Fruit fly (Drosophila melanogaster) whole organism, embryonic: ENCODE data around the gene CG4066.

Experiments
- Antp ChIP-seq: fragments of 200-800 bp; sonication (Bioruptor generic); optimal IDR thresholded peaks from 3 replicates; lab custom pipeline; 2016; ENCODE audit warnings: missing biosample characterization, missing genetic modification characterization
- B-H1 ChIP-seq: fragments of 200-800 bp; sonication (Bioruptor generic); IDR thresholded peaks from 3 replicates; pipeline ENCODE4 v1.3.6; 2022; ENCODE audit warnings: missing biosample characterization, missing genetic modification characterization
- Bgb ChIP-seq: fragments of 200-800 bp; sonication (Bioruptor generic); IDR thresholded peaks from 2 replicates; pipeline ENCODE4 v1.3.6; 2022; ENCODE audit warnings: missing biosample characterization, missing genetic modification characterization; ENCODE audit not compliant: partially characterized antibody
- CG10321 ChIP-seq: fragments of 200-800 bp; sonication (Bioruptor generic); IDR thresholded peaks from 2 replicates; pipeline ENCODE4 v1.3.6; 2022; ENCODE audit warnings: missing biosample characterization, missing genetic modification characterization
- CG10431 ChIP-seq: fragments of 200-800 bp; sonication (Bioruptor generic); optimal IDR thresholded peaks from 3 replicates; lab custom pipeline; 2018; ENCODE audit warnings: missing biosample characterization, mild to moderate bottlenecking, missing genetic modification characterization
- CG12219 ChIP-seq: fragments of 200-800 bp; sonication (Bioruptor generic); optimal IDR thresholded peaks from 3 replicates; lab custom pipeline; 2018; ENCODE audit warnings: missing biosample characterization, mild to moderate bottlenecking, missing genetic modification characterization
- CG12769 ChIP-seq: fragments of 200-800 bp; sonication (Bioruptor generic); optimal IDR thresholded peaks from 2 replicates; lab custom pipeline; 2019; ENCODE audit warnings: missing biosample characterization, mild to moderate bottlenecking, missing genetic modification characterization, moderate library complexity
- CG13123 ChIP-seq: fragments of 200-800 bp; sonication (Bioruptor generic); optimal IDR thresholded peaks from 2 replicates; lab custom pipeline; 2016; ENCODE audit warnings: missing biosample characterization, missing genetic modification characterization
- CG14667 ChIP-seq: fragments of 200-800 bp; sonication (Bioruptor generic); IDR thresholded peaks from 2 replicates; pipeline ENCODE4 v1.3.6; 2022; ENCODE audit warnings: missing biosample characterization, missing genetic modification characterization
- CG14710 ChIP-seq: fragments of 200-800 bp; sonication (Bioruptor generic); optimal IDR thresholded peaks from 3 replicates; lab custom pipeline; 2019; ENCODE audit warnings: missing biosample characterization, mild to moderate bottlenecking, missing genetic modification characterization, moderate library complexity
- CG1603 ChIP-seq: fragments of 200-800 bp; sonication (Bioruptor generic); optimal IDR thresholded peaks from 2 replicates; lab custom pipeline; 2019; ENCODE audit warnings: missing biosample characterization, mild to moderate bottlenecking, missing genetic modification characterization, moderate library complexity
- CG31365 ChIP-seq: fragments of 200-800 bp; sonication (Bioruptor generic); optimal IDR thresholded peaks from 2 replicates; lab custom pipeline; 2018; ENCODE audit warnings: missing biosample characterization, mild to moderate bottlenecking, missing genetic modification characterization
- CG31388 ChIP-seq: fragments of 200-800 bp; sonication (Bioruptor generic); optimal IDR thresholded peaks from 2 replicates; lab custom pipeline; 2016; ENCODE audit warnings: missing biosample characterization, missing genetic modification characterization
- CG31441 ChIP-seq: fragments of 200-800 bp; sonication (Bioruptor generic); IDR thresholded peaks from 2 replicates; pipeline ENCODE4 v1.3.6; 2022; ENCODE audit warnings: missing biosample characterization, missing genetic modification characterization
- CG34376 ChIP-seq: fragments of 200-800 bp; sonication (Bioruptor generic); optimal IDR thresholded peaks from 2 replicates; lab custom pipeline; 2018; ENCODE audit warnings: missing biosample characterization, mild to moderate bottlenecking, missing genetic modification characterization
- CG8359 ChIP-seq: fragments of 200-800 bp; sonication (Bioruptor generic); optimal IDR thresholded peaks from 2 replicates; lab custom pipeline; 2017; ENCODE audit warnings: missing biosample characterization, mild to moderate bottlenecking, missing genetic modification characterization, borderline replicate concordance
- CHES-1-like ChIP-seq: fragments of 200-800 bp; sonication (Bioruptor generic); optimal IDR thresholded peaks from 2 replicates; lab custom pipeline; 2016; ENCODE audit warnings: missing biosample characterization, missing genetic modification characterization
- Dek ChIP-seq: fragments of 200-800 bp; sonication (Bioruptor generic); optimal IDR thresholded peaks from 3 replicates; lab custom pipeline; 2019; ENCODE audit warnings: missing biosample characterization, mild to moderate bottlenecking, missing genetic modification characterization, moderate library complexity
- HLHmδ ChIP-seq: fragments of 200-800 bp; sonication (Bioruptor generic); optimal IDR thresholded peaks from 2 replicates; lab custom pipeline; 2018; ENCODE audit warnings: missing biosample characterization, mild to moderate bottlenecking, missing genetic modification characterization, moderate library complexity
- Nf-YA ChIP-seq: fragments of 200-800 bp; sonication (Bioruptor generic); IDR thresholded peaks from 2 replicates; pipeline ENCODE4 v1.3.6; 2022; ENCODE audit warnings: missing biosample characterization, missing genetic modification characterization
- Oli ChIP-seq: fragments of 200-800 bp; sonication (Bioruptor generic); optimal IDR thresholded peaks from 2 replicates; lab custom pipeline; 2018; ENCODE audit warnings: missing biosample characterization, mild to moderate bottlenecking, missing genetic modification characterization, moderate library complexity
- Opbp ChIP-seq: fragments of 200-800 bp; sonication (Bioruptor generic); IDR thresholded peaks from 3 replicates; pipeline ENCODE4 v1.3.6; 2022; ENCODE audit warnings: missing biosample characterization, missing genetic modification characterization; ENCODE audit not compliant: partially characterized antibody
- Rx ChIP-seq: fragments of 200-800 bp; sonication (Bioruptor generic); IDR thresholded peaks from 2 replicates; pipeline ENCODE4 v1.3.6; 2022; ENCODE audit warnings: missing biosample characterization, missing genetic modification characterization
- Scr ChIP-seq: fragments of 200-800 bp; sonication (Bioruptor generic); IDR thresholded peaks from 2 replicates; pipeline ENCODE4 v1.3.6; 2022; ENCODE audit warnings: missing biosample characterization, missing genetic modification characterization; ENCODE audit not compliant: partially characterized antibody
- Spps ChIP-seq: fragments of 200-800 bp; sonication (Bioruptor generic); optimal IDR thresholded peaks from 2 replicates; lab custom pipeline; 2018; ENCODE audit warnings: missing biosample characterization, mild to moderate bottlenecking, missing genetic modification characterization
- Vsx1 ChIP-seq: fragments of 200-800 bp; sonication (Bioruptor generic); optimal IDR thresholded peaks from 2 replicates; lab custom pipeline; 2017; ENCODE audit warnings: missing biosample characterization, mild to moderate bottlenecking, missing genetic modification characterization, missing genetic modification reagents
- abd-A ChIP-seq: fragments of 200-800 bp; sonication (Bioruptor generic); optimal IDR thresholded peaks from 3 replicates; lab custom pipeline; 2019; ENCODE audit warnings: missing biosample characterization, mild to moderate bottlenecking, missing genetic modification characterization, moderate library complexity
- chinmo ChIP-seq: fragments of 200-800 bp; sonication (Bioruptor generic); IDR thresholded peaks from 4 replicates; pipeline ENCODE4 v1.3.6; 2022; ENCODE audit warnings: missing biosample characterization, missing genetic modification characterization; ENCODE audit not compliant: partially characterized antibody
- dmrt11E ChIP-seq: fragments of 200-800 bp; sonication (Bioruptor generic); optimal IDR thresholded peaks from 3 replicates; lab custom pipeline; 2018; ENCODE audit warnings: missing biosample characterization, mild to moderate bottlenecking, missing genetic modification characterization, moderate library complexity
- esg ChIP-seq: fragments of 200-800 bp; sonication (Bioruptor generic); conservative IDR thresholded peaks from 2 replicates; pipeline ENCODE4 v1.3.6; 2022; ENCODE audit warnings: missing biosample characterization, missing genetic modification characterization
- eve ChIP-seq, 2 experiments: fragments of >200 bp; optimal IDR thresholded peaks; 2 replicates each; lab custom pipeline; 2017; ENCODE audit warnings: missing biosample characterization in 2 of 2, missing genetic modification characterization in 2 of 2
- h ChIP-seq: fragments of >200 bp; optimal IDR thresholded peaks from 2 replicates; lab custom pipeline; 2017
- hb ChIP-seq: fragments of 200-800 bp; sonication (Bioruptor generic); IDR thresholded peaks from 3 replicates; pipeline ENCODE4 v1.3.6; 2022; ENCODE audit warnings: missing biosample characterization, missing genetic modification characterization; ENCODE audit not compliant: partially characterized antibody
- inv ChIP-seq: fragments of 200-800 bp; sonication (Bioruptor generic); IDR thresholded peaks from 2 replicates; pipeline ENCODE4 v1.3.6; 2022; ENCODE audit warnings: missing biosample characterization, missing genetic modification characterization; ENCODE audit not compliant: partially characterized antibody
- klu ChIP-seq: fragments of 200-800 bp; sonication (Bioruptor generic); IDR thresholded peaks from 2 replicates; pipeline ENCODE4 v1.3.6; 2022; ENCODE audit warnings: missing biosample characterization, missing genetic modification characterization
- onecut ChIP-seq: fragments of 200-800 bp; sonication (Bioruptor generic); IDR thresholded peaks from 2 replicates; pipeline ENCODE4 v1.3.6; 2022; ENCODE audit warnings: missing biosample characterization, missing genetic modification characterization
- pan ChIP-seq, 4 experiments: fragments of >200 bp in 3 of 4; fragments of 200-800 bp in 1 of 4; sonication (Bioruptor generic) in 1 of 4; optimal IDR thresholded peaks in 3 of 4; IDR thresholded peaks in 1 of 4; 2 replicates each; pipeline versions ENCODE4 v1.3.6 to Lab custom; 2017 to 2022; ENCODE audit warnings: missing biosample characterization in 2 of 4, missing genetic modification characterization in 2 of 4, mixed read lengths in 1 of 4
- pita ChIP-seq: fragments of 200-800 bp; sonication (Bioruptor generic); optimal IDR thresholded peaks from 2 replicates; lab custom pipeline; 2017; ENCODE audit warnings: missing biosample characterization, mild to moderate bottlenecking, missing genetic modification characterization
- sna ChIP-seq: fragments of 200-800 bp; sonication (Bioruptor generic); IDR thresholded peaks from 2 replicates; pipeline ENCODE4 v1.3.6; 2022; ENCODE audit warnings: missing biosample characterization, missing genetic modification characterization; ENCODE audit not compliant: partially characterized antibody
- stc ChIP-seq: fragments of 200-800 bp; sonication (Bioruptor generic); IDR thresholded peaks from 2 replicates; pipeline ENCODE4 v1.3.6; 2022; ENCODE audit warnings: missing biosample characterization, missing genetic modification characterization
- twi ChIP-seq: fragments of 200-800 bp; optimal IDR thresholded peaks from 2 replicates; lab custom pipeline; 2019; ENCODE audit warnings: missing biosample characterization, mild to moderate bottlenecking, missing genetic modification characterization, moderate library complexity
- z ChIP-seq: fragments of 200-800 bp; sonication (Bioruptor generic); IDR thresholded peaks from 3 replicates; pipeline ENCODE4 v1.3.6; 2022; ENCODE audit warnings: missing biosample characterization, missing genetic modification characterization
- zen2 ChIP-seq: fragments of 200-800 bp; sonication (Bioruptor generic); IDR thresholded peaks from 3 replicates; pipeline ENCODE4 v1.3.6; 2022; ENCODE audit warnings: missing biosample characterization, missing genetic modification characterization; ENCODE audit not compliant: partially characterized antibody

The CG4066 gene

dm6 chr3R:12311053-12311452 lies at the start of gene CG4066:
TSS of gene CG4066 (plus strand) at chr3R:12311353.
- TF ChIP-seq CG31441 (GFP tag; lab: Robert Waterston, UW), result no peak
- no peak for TF ChIP-seq CG12219

dm6 chr3R:12269889-12270403 lies 41.2 kb upstream of the CG4066 start:
- no peak for TF ChIP-seq Antp (GFP tag; lab: Kevin White, UChicago)
- no peak for TF ChIP-seq CG31388 (GFP tag; lab: Kevin White, UChicago)
- no peak for TF ChIP-seq dmrt11E
- no peak for TF ChIP-seq CG8359 (GFP tag; lab: Kevin White, UChicago)
- no peak for TF ChIP-seq stc (GFP tag; lab: Robert Waterston, UW)
- TF ChIP-seq sna (GFP tag; lab: Robert Waterston, UW), result no peak
- TF ChIP-seq twi (tag; lab: Kevin White, UChicago), result peak; percentile 12
- TF ChIP-seq CG34376, result peak; percentile 42
- no peak for TF ChIP-seq Oli (tag; lab: Kevin White, UChicago)
- no peak for TF ChIP-seq klu (GFP tag; lab: Robert Waterston, UW)
- TF ChIP-seq esg, result no peak

dm6 chr3R:12270590-12270989 lies 40.6 kb upstream of the CG4066 start, which contains the start of gene CG17738:
TSS of gene CG17738 (plus strand) at chr3R:12270890.
- TF ChIP-seq Nf-YA, result no peak
- TF ChIP-seq hb (GFP tag; lab: Robert Waterston, UW), result no peak
- no peak for TF ChIP-seq CG31365
- no peak for TF ChIP-seq dmrt11E
- TF ChIP-seq CG12769, result peak; percentile 13
- TF ChIP-seq pita (GFP tag; lab: Kevin White, UChicago), result no peak
- no peak for TF ChIP-seq Vsx1 (GFP tag; lab: Kevin White, UChicago)
- no peak for TF ChIP-seq Dek (tag; lab: Kevin White, UChicago)
- no peak for TF ChIP-seq CG8359 (GFP tag; lab: Kevin White, UChicago)
- no peak for TF ChIP-seq CG1603 (tag; lab: Kevin White, UChicago)
- TF ChIP-seq CG14710, result no peak
- peak in 1 of 2 experiments; percentile 3 for TF ChIP-seq eve (GFP tag; optimal IDR thresholded peaks at IDR 0.05; lab: Kevin White, UChicago)
- no peak for TF ChIP-seq CG14667
- no peak for TF ChIP-seq pan (optimal IDR thresholded peaks at IDR 0.05; lab: Kevin White, UChicago)
- TF ChIP-seq pan (GFP tag; optimal IDR thresholded peaks at IDR 0.05 in 1 of 2, IDR thresholded peaks at IDR 0.05 in 1 of 2), result no peak

dm6 chr3R:12272826-12273225 lies 38.3 kb upstream of the CG4066 start, which contains the start of gene Sfp87B:
TSS of gene Sfp87B (plus strand) at chr3R:12273126.
- TF ChIP-seq z (GFP tag; lab: Robert Waterston, UW) (no peak), B-H1 (GFP tag; lab: Robert Waterston, UW) (no peak), Rx (GFP tag; lab: Robert Waterston, UW) (no peak), Opbp (no peak), HLHmδ (GFP tag; lab: Kevin White, UChicago) (no peak), CG10431 (GFP tag; lab: Kevin White, UChicago) (no peak)
- TF ChIP-seq, all 482 proteins: peak for 0

dm6 chr3R:12279019-12279418 lies 32.1 kb upstream of the CG4066 start:
- TF ChIP-seq Bgb (GFP tag; lab: Robert Waterston, UW) (peak; percentile 65; the same call in 1 of the 2 replicates), h (no peak), onecut (GFP tag; lab: Robert Waterston, UW) (no peak), inv (GFP tag; lab: Robert Waterston, UW) (no peak), CG13123 (GFP tag; lab: Kevin White, UChicago) (no peak), Opbp (0 out of 3 replicates have a peak, but pooled peaks have one; percentile 22), CG31388 (GFP tag; lab: Kevin White, UChicago) (no peak), CHES-1-like (no peak), CG10321 (GFP tag; lab: Robert Waterston, UW) (peak; percentile 88), chinmo (GFP tag; lab: Robert Waterston, UW) (peak; percentile 48; the same call in 1 of the 4 replicates), Scr (GFP tag; lab: Robert Waterston, UW) (peak; percentile 28; the same call in 1 of the 2 replicates), zen2 (GFP tag; lab: Robert Waterston, UW) (0 out of 3 replicates have a peak, but pooled peaks have one; percentile 34), Spps (tag; lab: Kevin White, UChicago) (no peak), abd-A (tag; lab: Kevin White, UChicago) (peak; percentile 24)
